Worm (Caenorhabditis elegans) whole organism, mixed stage, embryonic: ENCODE results near the gene insc-1.

ENCODE experiments used
- ham-2 ChIP-seq: fragments of 200-800 bp; sonication (Bioruptor generic); optimal IDR thresholded peaks from 2 replicates; lab custom pipeline; 2018; ENCODE audit warnings: mild to moderate bottlenecking, missing genetic modification characterization, missing compliant biosample characterization
- hlh-1 ChIP-seq: fragments of 150-350 bp; optimal IDR thresholded peaks from 2 replicates; lab custom pipeline; 2014; ENCODE audit warnings: missing biosample characterization, missing genetic modification reagents, missing genetic modification characterization
- lsy-2 ChIP-seq: fragments of 150-350 bp; optimal IDR thresholded peaks from 2 replicates; lab custom pipeline; 2014; ENCODE audit warnings: missing biosample characterization, missing genetic modification characterization
- nhr-237 ChIP-seq: fragments of 150-350 bp; optimal IDR thresholded peaks from 2 replicates; lab custom pipeline; 2014; ENCODE audit warnings: missing biosample characterization, missing genetic modification characterization
- pha-4 ChIP-seq: fragments of 150-350 bp; optimal IDR thresholded peaks from 2 replicates; lab custom pipeline; 2018; ENCODE audit warnings: missing biosample characterization, missing genetic modification reagents, missing genetic modification characterization
- unc-62 ChIP-seq: fragments of 150-350 bp; optimal IDR thresholded peaks from 2 replicates; lab custom pipeline; 2014; ENCODE audit warnings: missing biosample characterization, missing genetic modification reagents, missing genetic modification characterization

DNA sequence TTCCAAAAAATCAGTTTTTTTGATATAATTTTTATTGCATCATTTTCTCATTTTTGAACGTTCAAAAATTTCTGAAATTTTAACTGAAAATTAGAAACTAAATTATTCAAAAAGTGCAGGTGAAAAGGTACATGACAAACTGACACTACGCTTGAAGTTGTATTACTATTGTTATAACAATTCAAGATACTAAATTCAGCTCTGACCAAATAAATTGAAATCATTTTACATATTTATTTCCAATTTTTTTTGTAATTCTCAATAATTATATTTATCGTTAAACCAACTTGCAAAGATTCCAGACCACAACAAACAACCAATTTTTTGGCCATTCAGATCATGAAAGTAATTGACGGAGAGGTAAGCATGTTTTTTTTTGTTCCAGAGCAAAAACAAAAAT lies 26.7 kb downstream of the insc-1 start, which contains the start of gene sre-3:
- TF ChIP-seq nhr-237 (tag; lab: Kevin White, UChicago) (no peak), lsy-2 (tag; lab: Kevin White, UChicago) (no peak), unc-62 (no peak), pha-4 (tag; lab: Kevin White, UChicago) (no peak), hlh-1 (tag; lab: Kevin White, UChicago) (no peak), ham-2 (GFP tag; lab: Kevin White, UChicago) (no peak)
